Fruit fly (Drosophila melanogaster) whole organism, embryonic: ENCODE measurements around the gene senju.

ENCODE experiments used
- Aef1 ChIP-seq: fragments of 200-800 bp; sonication (Bioruptor generic); IDR thresholded peaks from 3 replicates; pipeline ENCODE4 v1.3.6; 2022; ENCODE audit warnings: missing biosample characterization, missing genetic modification characterization
- Asciz ChIP-seq: fragments of 200-800 bp; sonication (Bioruptor generic); optimal IDR thresholded peaks from 2 replicates; lab custom pipeline; 2017; ENCODE audit warnings: missing biosample characterization, mild to moderate bottlenecking, missing genetic modification characterization, missing genetic modification reagents
- Bdp1 ChIP-seq: fragments of 200-800 bp; sonication (Bioruptor generic); optimal IDR thresholded peaks from 3 replicates; lab custom pipeline; 2016; ENCODE audit warnings: missing biosample characterization, missing genetic modification characterization
- Blimp-1 ChIP-seq: fragments of 200-800 bp; sonication (Bioruptor generic); optimal IDR thresholded peaks from 3 replicates; lab custom pipeline; 2018; ENCODE audit warnings: missing biosample characterization, missing genetic modification characterization, mild to moderate bottlenecking, moderate library complexity, missing genetic modification reagents
- CG10274 ChIP-seq: fragments of 200-800 bp; sonication (Bioruptor generic); optimal IDR thresholded peaks from 3 replicates; lab custom pipeline; 2017; ENCODE audit warnings: missing biosample characterization, mild to moderate bottlenecking, missing genetic modification characterization
- CG10543 ChIP-seq: fragments of 200-800 bp; sonication (Bioruptor generic); optimal IDR thresholded peaks from 3 replicates; lab custom pipeline; 2017; ENCODE audit warnings: missing biosample characterization, mild to moderate bottlenecking, missing genetic modification characterization, moderate library complexity
- CG10654 ChIP-seq: fragments of 200-800 bp; sonication (Bioruptor generic); optimal IDR thresholded peaks from 2 replicates; lab custom pipeline; 2016; ENCODE audit warnings: missing biosample characterization, missing genetic modification characterization
- CG14710 ChIP-seq: fragments of 200-800 bp; sonication (Bioruptor generic); optimal IDR thresholded peaks from 3 replicates; lab custom pipeline; 2019; ENCODE audit warnings: missing biosample characterization, mild to moderate bottlenecking, missing genetic modification characterization, moderate library complexity
- CG14860 ChIP-seq: fragments of 200-800 bp; sonication (Bioruptor generic); IDR thresholded peaks from 3 replicates; pipeline ENCODE4 v1.3.6; 2022; ENCODE audit warnings: missing biosample characterization, missing genetic modification characterization; ENCODE audit not compliant: partially characterized antibody
- CG1647 ChIP-seq: fragments of 200-800 bp; sonication (Bioruptor generic); optimal IDR thresholded peaks from 3 replicates; lab custom pipeline; 2016; ENCODE audit warnings: missing biosample characterization, missing genetic modification characterization
- CG16815 ChIP-seq: fragments of 200-800 bp; sonication (Bioruptor generic); optimal IDR thresholded peaks from 3 replicates; lab custom pipeline; 2017; ENCODE audit warnings: missing biosample characterization, mild to moderate bottlenecking, missing genetic modification characterization
- CG18599 ChIP-seq: fragments of 200-800 bp; sonication (Bioruptor generic); optimal IDR thresholded peaks from 3 replicates; lab custom pipeline; 2017; ENCODE audit warnings: missing biosample characterization, missing genetic modification characterization, mild to moderate bottlenecking, moderate library complexity, missing genetic modification reagents
- CG2678 ChIP-seq: fragments of 200-800 bp; sonication (Bioruptor generic); optimal IDR thresholded peaks from 3 replicates; lab custom pipeline; 2019; ENCODE audit warnings: missing biosample characterization, mild to moderate bottlenecking, missing genetic modification characterization, moderate library complexity
- CG34224 ChIP-seq: fragments of 200-800 bp; sonication (Bioruptor generic); IDR thresholded peaks from 3 replicates; pipeline ENCODE4 v1.3.6; 2022; ENCODE audit warnings: missing biosample characterization, missing genetic modification characterization; ENCODE audit not compliant: partially characterized antibody
- CG34376 ChIP-seq: fragments of 200-800 bp; sonication (Bioruptor generic); optimal IDR thresholded peaks from 2 replicates; lab custom pipeline; 2018; ENCODE audit warnings: missing biosample characterization, mild to moderate bottlenecking, missing genetic modification characterization
- CG6175 ChIP-seq: fragments of 200-800 bp; sonication (Bioruptor generic); IDR thresholded peaks from 3 replicates; pipeline ENCODE4 v1.3.6; 2022; ENCODE audit warnings: missing biosample characterization, missing genetic modification characterization
- CG7271 ChIP-seq: fragments of 200-800 bp; sonication (Bioruptor generic); optimal IDR thresholded peaks from 2 replicates; lab custom pipeline; 2018; ENCODE audit warnings: missing biosample characterization, mild to moderate bottlenecking, missing genetic modification characterization, moderate library complexity
- CG7372 ChIP-seq: fragments of 200-800 bp; sonication (Bioruptor generic); IDR thresholded peaks from 2 replicates; pipeline ENCODE4 v1.3.6; 2022; ENCODE audit warnings: missing biosample characterization, missing genetic modification characterization
- CG8765 ChIP-seq: fragments of 200-800 bp; sonication (Bioruptor generic); IDR thresholded peaks from 2 replicates; pipeline ENCODE4 v1.3.6; 2022; ENCODE audit warnings: missing biosample characterization, missing genetic modification characterization
- CTCF ChIP-seq: fragments of 200-800 bp; sonication (Bioruptor generic); optimal IDR thresholded peaks from 2 replicates; lab custom pipeline; 2017; ENCODE audit warnings: missing biosample characterization, mild to moderate bottlenecking, missing genetic modification characterization, moderate library complexity
- Elba2 ChIP-seq: fragments of 200-800 bp; sonication (Bioruptor generic); optimal IDR thresholded peaks from 3 replicates; lab custom pipeline; 2016; ENCODE audit warnings: missing biosample characterization, missing genetic modification characterization
- Fer3 ChIP-seq: fragments of 200-800 bp; sonication (Bioruptor generic); optimal IDR thresholded peaks from 2 replicates; lab custom pipeline; 2018; ENCODE audit warnings: missing biosample characterization, mild to moderate bottlenecking, missing genetic modification characterization, moderate library complexity
- HHEX ChIP-seq: fragments of 200-800 bp; sonication (Bioruptor generic); optimal IDR thresholded peaks from 3 replicates; lab custom pipeline; 2017; ENCODE audit warnings: missing biosample characterization, mild to moderate bottlenecking, missing genetic modification characterization, missing genetic modification reagents
- Med ChIP-seq: fragments of 200-800 bp; sonication (Bioruptor generic); peaks from one replicate; lab custom pipeline; 2016; ENCODE audit warnings: missing biosample characterization, missing genetic modification characterization, mild to moderate bottlenecking, inconsistent platforms, moderate library complexity
- Meics ChIP-seq: fragments of 200-800 bp; sonication (Bioruptor generic); optimal IDR thresholded peaks from 2 replicates; lab custom pipeline; 2017; ENCODE audit warnings: missing biosample characterization, mild to moderate bottlenecking, missing genetic modification characterization
- Nf-YB ChIP-seq: fragments of 200-800 bp; sonication (Bioruptor generic); optimal IDR thresholded peaks from 3 replicates; lab custom pipeline; 2019; ENCODE audit warnings: missing biosample characterization, mild to moderate bottlenecking, missing genetic modification characterization, moderate library complexity
- Nf-YC ChIP-seq: fragments of 200-800 bp; optimal IDR thresholded peaks from 3 replicates; lab custom pipeline; 2019; ENCODE audit warnings: missing biosample characterization, mild to moderate bottlenecking, missing genetic modification characterization, moderate library complexity
- Optix ChIP-seq: fragments of 200-800 bp; sonication (Bioruptor generic); IDR thresholded peaks from 3 replicates; pipeline ENCODE4 v1.3.6; 2022; ENCODE audit warnings: missing biosample characterization, missing genetic modification characterization
- Pdp1 ChIP-seq, 2 experiments: fragments of 200-800 bp; sonication (Bioruptor generic); optimal IDR thresholded peaks; 3 replicates each; lab custom pipeline; 2016; ENCODE audit warnings: missing biosample characterization in 2 of 2, missing genetic modification characterization in 2 of 2, mild to moderate bottlenecking in 1 of 2, moderate library complexity in 1 of 2
- Tbp ChIP-seq: fragments of >200 bp; optimal IDR thresholded peaks from 2 replicates; lab custom pipeline; 2018; ENCODE audit warnings: missing biosample characterization, missing genetic modification characterization
- az2 ChIP-seq: fragments of 200-800 bp; sonication (Bioruptor generic); optimal IDR thresholded peaks from 3 replicates; lab custom pipeline; 2016; ENCODE audit warnings: missing biosample characterization, missing genetic modification characterization
- bab2 ChIP-seq: fragments of 200-800 bp; sonication (Bioruptor generic); optimal IDR thresholded peaks from 2 replicates; lab custom pipeline; 2016; ENCODE audit warnings: missing biosample characterization, missing genetic modification characterization
- cg ChIP-seq: fragments of 200-800 bp; sonication (Bioruptor generic); optimal IDR thresholded peaks from 3 replicates; lab custom pipeline; 2019; ENCODE audit warnings: missing biosample characterization, mild to moderate bottlenecking, missing genetic modification characterization, moderate library complexity
- chinmo ChIP-seq: fragments of 200-800 bp; sonication (Bioruptor generic); IDR thresholded peaks from 4 replicates; pipeline ENCODE4 v1.3.6; 2022; ENCODE audit warnings: missing biosample characterization, missing genetic modification characterization; ENCODE audit not compliant: partially characterized antibody
- cwo ChIP-seq: fragments of 200-800 bp; sonication (Bioruptor generic); optimal IDR thresholded peaks from 3 replicates; lab custom pipeline; 2017; ENCODE audit warnings: missing biosample characterization, missing genetic modification characterization, mild to moderate bottlenecking, moderate library complexity, missing genetic modification reagents
- exex ChIP-seq: fragments of 200-800 bp; sonication (Bioruptor generic); optimal IDR thresholded peaks from 4 replicates; lab custom pipeline; 2018; ENCODE audit warnings: missing biosample characterization, mild to moderate bottlenecking, missing genetic modification characterization, moderate library complexity
- eyg ChIP-seq: fragments of 200-800 bp; sonication (Bioruptor generic); optimal IDR thresholded peaks from 3 replicates; lab custom pipeline; 2016; ENCODE audit warnings: missing biosample characterization, missing genetic modification characterization
- ftz-f1 ChIP-seq: fragments of 200-800 bp; sonication (Bioruptor generic); optimal IDR thresholded peaks from 2 replicates; lab custom pipeline; 2016; ENCODE audit warnings: missing biosample characterization, missing genetic modification characterization
- grn ChIP-seq: fragments of 200-800 bp; sonication (Bioruptor generic); optimal IDR thresholded peaks from 3 replicates; lab custom pipeline; 2017; ENCODE audit warnings: missing biosample characterization, missing genetic modification characterization
- odd ChIP-seq: fragments of 200-800 bp; sonication (Bioruptor generic); optimal IDR thresholded peaks from 2 replicates; lab custom pipeline; 2017; ENCODE audit warnings: missing biosample characterization, mild to moderate bottlenecking, missing genetic modification characterization
- pan ChIP-seq, 4 experiments: fragments of >200 bp in 3 of 4; fragments of 200-800 bp in 1 of 4; sonication (Bioruptor generic) in 1 of 4; optimal IDR thresholded peaks in 3 of 4; IDR thresholded peaks in 1 of 4; 2 replicates each; pipeline versions ENCODE4 v1.3.6 to Lab custom; 2017 to 2022; ENCODE audit warnings: missing biosample characterization in 2 of 4, missing genetic modification characterization in 2 of 4, mixed read lengths in 1 of 4
- psq ChIP-seq: fragments of 200-800 bp; sonication (Bioruptor generic); optimal IDR thresholded peaks from 2 replicates; lab custom pipeline; 2017; ENCODE audit warnings: missing biosample characterization, missing genetic modification characterization
- slbo ChIP-seq: fragments of 200-800 bp; sonication (Bioruptor generic); IDR thresholded peaks from 2 replicates; pipeline ENCODE4 v1.3.6; 2022; ENCODE audit warnings: missing biosample characterization, missing genetic modification characterization
- sug ChIP-seq: fragments of 200-800 bp; optimal IDR thresholded peaks from 2 replicates; lab custom pipeline; 2019; ENCODE audit warnings: missing biosample characterization, mild to moderate bottlenecking, missing genetic modification characterization, moderate library complexity

Gene senju

dm6 chr2L:5027321-5028069 lies 25.1 kb upstream of the senju start (continued):
- TF ChIP-seq CG10274 (GFP tag; lab: Kevin White, UChicago) (no peak), Bdp1 (GFP tag; lab: Kevin White, UChicago) (no peak)

DNA sequence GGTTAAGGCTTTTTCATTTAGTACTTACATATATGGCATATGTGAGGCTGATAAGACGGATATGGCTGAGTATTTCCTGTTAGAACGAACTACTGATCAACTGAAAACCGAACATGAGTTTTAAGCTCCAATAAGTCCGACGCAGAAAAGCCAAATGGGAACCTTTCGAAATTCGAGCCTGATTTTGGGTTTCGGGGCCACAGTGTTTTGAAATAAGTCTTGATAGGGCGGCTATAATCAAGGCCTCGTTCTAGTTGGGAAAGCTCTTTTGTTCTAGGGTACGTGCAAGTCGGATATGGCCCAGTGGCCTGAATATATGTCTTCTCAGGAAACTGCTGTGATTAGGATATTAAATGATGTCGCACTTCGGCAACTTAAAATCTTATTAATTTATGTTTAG lies 24.6 kb upstream of the senju start, which contains the start of gene vkg:
Gene vkg (minus strand): TSS at position 101 of the 400 bp plus-strand sequence.
- TF ChIP-seq CG1647 (GFP tag; lab: Kevin White, UChicago) (no peak), CG14860 (GFP tag; lab: Robert Waterston, UW) (no peak), HHEX (GFP tag; lab: Kevin White, UChicago) (no peak), Aef1 (GFP tag; lab: Robert Waterston, UW) (no peak), Asciz (no peak), Blimp-1 (GFP tag; lab: Kevin White, UChicago) (no peak), CG34224 (GFP tag; lab: Robert Waterston, UW) (no peak), CG10654 (no peak), CG14710 (tag; lab: Kevin White, UChicago) (no peak), az2 (GFP tag; lab: Kevin White, UChicago) (no peak), CG16815 (GFP tag; lab: Kevin White, UChicago) (no peak)

- peak; percentile 97 for TF ChIP-seq CG34376
- TF ChIP-seq CG7271: no peak
- peak; percentile 61 for TF ChIP-seq Med
- 0 out of 3 replicates have a peak, but pooled peaks have one; percentile 22 for TF ChIP-seq Optix
- TF ChIP-seq CG2678 (tag; lab: Kevin White, UChicago): no peak
- no peak for TF ChIP-seq bab2 (GFP tag; lab: Kevin White, UChicago)
- TF ChIP-seq Fer3 (tag; lab: Kevin White, UChicago): no peak
- peak; percentile 30 for TF ChIP-seq cwo (GFP tag; lab: Kevin White, UChicago)
- no peak for TF ChIP-seq Tbp
- TF ChIP-seq Pdp1 (GFP tag; optimal IDR thresholded peaks at IDR 0.05; lab: Kevin White, UChicago): peak in 1 of 2 experiments; percentile 20
- TF ChIP-seq chinmo (GFP tag; lab: Robert Waterston, UW): 0 out of 4 replicates have a peak, but pooled peaks have one; percentile 37
- TF ChIP-seq exex: no peak
- TF ChIP-seq Nf-YB (GFP tag; lab: Kevin White, UChicago): peak; percentile 55
- peak; percentile 26; the same call in 1 of the 2 replicates for TF ChIP-seq slbo (GFP tag; lab: Robert Waterston, UW)
- no peak for TF ChIP-seq Meics (GFP tag; lab: Kevin White, UChicago)
- TF ChIP-seq CG8765: no peak
- TF ChIP-seq CG7372 (GFP tag; lab: Robert Waterston, UW): no peak
- TF ChIP-seq ftz-f1 (GFP tag; lab: Kevin White, UChicago): peak; percentile 45
- peak; percentile 14 for TF ChIP-seq cg (GFP tag; lab: Kevin White, UChicago)
- peak; percentile 11 for TF ChIP-seq CG18599 (GFP tag; lab: Kevin White, UChicago)
- TF ChIP-seq sug (tag; lab: Kevin White, UChicago): peak; percentile 90
- peak; percentile 48; the same call in 1 of the 3 replicates for TF ChIP-seq CG6175 (GFP tag; lab: Robert Waterston, UW)
- no peak for TF ChIP-seq psq
- TF ChIP-seq Elba2 (GFP tag; lab: Kevin White, UChicago): no peak
- peak; percentile 80 for TF ChIP-seq CG10543 (GFP tag; lab: Kevin White, UChicago)
- TF ChIP-seq odd (GFP tag; lab: Kevin White, UChicago): no peak
- TF ChIP-seq eyg (GFP tag; lab: Kevin White, UChicago): no peak
- TF ChIP-seq Nf-YC (tag; lab: Kevin White, UChicago): peak; percentile 51
- TF ChIP-seq grn (GFP tag; lab: Kevin White, UChicago): no peak
- no peak for TF ChIP-seq CTCF
- TF ChIP-seq pan (optimal IDR thresholded peaks at IDR 0.05; lab: Kevin White, UChicago): no peak
- TF ChIP-seq pan (GFP tag; optimal IDR thresholded peaks at IDR 0.05 in 1 of 2, IDR thresholded peaks at IDR 0.05 in 1 of 2): no peak
These were observed 23.4 kb upstream of the senju start, which contains the start of gene Col4a1 for dm6 chr2L:5029049-5029808. TSS of gene Col4a1 (plus strand) at chr2L:5029609.
